Worm (Caenorhabditis elegans): ENCODE data around the gene B0034.5.

DNA sequence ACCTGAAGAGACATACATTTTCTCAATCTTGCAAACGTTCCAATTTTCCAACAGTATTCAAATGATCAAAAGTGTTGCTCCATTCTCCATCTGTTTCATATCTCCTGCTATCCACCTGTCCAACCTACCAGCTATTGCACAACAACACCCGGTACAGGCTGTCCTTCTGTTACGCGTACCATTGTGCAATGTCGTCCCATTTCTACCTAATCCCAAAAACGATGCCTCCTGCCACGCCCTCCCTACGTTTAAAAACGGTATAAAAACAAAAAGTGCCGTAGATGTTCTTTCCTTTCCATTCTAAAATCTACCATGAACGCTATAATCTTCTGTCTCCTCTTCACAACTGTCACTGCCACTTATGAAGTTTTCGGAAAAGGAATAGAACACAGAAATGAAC is 13.4 kb upstream of the B0034.5 start, which contains the start of gene ins-2:
- no peak for TF ChIP-seq madf-9 (GFP tag; conservative IDR thresholded peaks at IDR 0.05)
- TF ChIP-seq php-3 (GFP tag; IDR thresholded peaks at IDR 0.05), result no peak
- no peak for TF ChIP-seq nhr-77 (tag; optimal IDR thresholded peaks at IDR 0.05)
- no peak for TF ChIP-seq ceh-82 (tag; optimal IDR thresholded peaks at IDR 0.05)
- TF ChIP-seq skn-1 (tag; optimal IDR thresholded peaks at IDR 0.05), result no peak
- no peak for TF ChIP-seq nhr-25 (tag; optimal IDR thresholded peaks at IDR 0.05; ENCODE audit: borderline replicate concordance, insufficient read depth)
- no peak for TF ChIP-seq cey-2 (tag; optimal IDR thresholded peaks at IDR 0.05; ENCODE audit: borderline replicate concordance, insufficient read depth)
- TF ChIP-seq lin-39 (tag; optimal IDR thresholded peaks at IDR 0.05), result no peak

Data from whole organism, L4 larva.